Fruit fly (Drosophila melanogaster): Measurements from ENCODE around the gene Cip4.

DNA sequence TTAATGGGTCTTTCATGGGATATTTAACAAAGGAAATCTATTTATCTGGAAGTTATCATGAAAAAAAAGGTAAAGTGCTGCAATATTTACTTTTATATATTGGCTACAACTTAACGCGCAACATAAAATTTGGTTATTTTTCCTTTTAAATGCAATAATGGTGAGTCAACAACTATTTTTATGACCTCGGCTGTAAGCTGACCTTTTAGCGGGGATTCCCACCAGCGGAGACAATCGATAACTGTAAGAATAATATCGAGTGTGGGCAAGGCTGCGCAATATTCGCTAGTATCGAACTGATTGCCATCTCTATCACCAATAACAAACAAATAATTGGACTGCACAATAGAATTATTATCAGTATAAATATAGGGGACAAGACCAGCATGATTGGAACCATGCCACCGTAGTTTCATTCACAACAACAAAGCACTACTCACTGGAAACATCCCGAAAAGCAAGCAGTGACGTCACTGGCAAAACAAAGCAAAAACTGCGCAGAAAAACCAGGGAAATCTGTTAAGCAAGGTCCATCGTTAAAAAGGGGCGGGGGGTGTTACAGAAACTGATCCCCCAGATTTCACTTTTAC, 39.4 kb upstream of the Cip4 start, which contains the start of gene Syx17:
- TF ChIP-seq CG15710 (tag; optimal IDR thresholded peaks at IDR 0.05): peak; percentile 43
- peak; percentile 26; the same call in 1 of the 3 replicates for TF ChIP-seq fd96Ca (GFP tag; IDR thresholded peaks at IDR 0.05)
- peak; percentile 49 for TF ChIP-seq CG17806 (tag; optimal IDR thresholded peaks at IDR 0.05)
- no peak for TF ChIP-seq CG13204 (GFP tag; optimal IDR thresholded peaks at IDR 0.05)
- TF ChIP-seq CG9948 (tag; optimal IDR thresholded peaks at IDR 0.05): peak; percentile 51
- peak; percentile 74 for TF ChIP-seq CG4496 (GFP tag; IDR thresholded peaks at IDR 0.05)
- TF ChIP-seq EcR (GFP tag; optimal IDR thresholded peaks at IDR 0.05): peak; percentile 49
- no peak for TF ChIP-seq CG10348 (GFP tag; IDR thresholded peaks at IDR 0.05)
- TF ChIP-seq CG12605 (GFP tag; IDR thresholded peaks at IDR 0.05): peak; percentile 35; the same call in 1 of the 2 replicates
- TF ChIP-seq gl (tag; optimal IDR thresholded peaks at IDR 0.05): no peak

Measured in whole organism, pupa.